Fruit fly (Drosophila melanogaster): ENCODE results near the gene CG14218.

CG14218 gene

DNA sequence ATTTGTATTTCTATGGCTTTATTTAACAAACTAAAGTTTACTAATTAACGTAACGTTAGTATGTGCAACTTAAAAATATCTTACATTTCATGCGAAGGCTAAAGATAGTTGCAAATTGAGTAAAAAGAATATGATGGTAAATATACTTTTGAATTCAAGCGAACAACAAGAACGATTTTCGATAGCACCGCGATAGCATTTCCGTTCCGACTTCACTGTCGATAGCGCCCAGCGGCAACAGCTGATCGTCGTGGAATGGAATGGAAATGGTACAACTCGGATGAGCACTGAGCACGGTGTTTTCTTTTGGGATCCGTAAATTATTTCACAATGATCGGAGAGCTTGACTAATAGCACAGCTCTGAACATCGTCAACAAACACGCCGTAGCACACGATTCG lies 31.7 kb upstream of the CG14218 start (continued):
- TF ChIP-seq Sin3A (optimal IDR thresholded peaks at IDR 0.05) (no peak), CG7271 (tag; optimal IDR thresholded peaks at IDR 0.05) (peak; percentile 76), wek (GFP tag; optimal IDR thresholded peaks at IDR 0.05) (peak; percentile 79), ac (GFP tag; optimal IDR thresholded peaks at IDR 0.05) (no peak), ato (GFP tag; IDR thresholded peaks at IDR 0.05; ENCODE audit: partially characterized antibody) (0 out of 2 replicates have a peak, but pooled peaks have one; percentile 38), sob (GFP tag; IDR thresholded peaks at IDR 0.05) (peak; percentile 43; the same call in 1 of the 2 replicates), gsb (GFP tag; IDR thresholded peaks at IDR 0.05) (0 out of 2 replicates have a peak, but pooled peaks have one; percentile 9), Fer1 (GFP tag; optimal IDR thresholded peaks at IDR 0.05) (peak; percentile 84), CG6683 (GFP tag; optimal IDR thresholded peaks at IDR 0.05) (peak; percentile 60), CG14860 (GFP tag; IDR thresholded peaks at IDR 0.05; ENCODE audit: partially characterized antibody) (0 out of 3 replicates have a peak, but pooled peaks have one; percentile 7), CG15479 (GFP tag; optimal IDR thresholded peaks at IDR 0.05) (no peak), CG14667 (GFP tag; IDR thresholded peaks at IDR 0.05) (no peak), CG10543 (GFP tag; optimal IDR thresholded peaks at IDR 0.05) (peak; percentile 68), gt (GFP tag; IDR thresholded peaks at IDR 0.05) (no peak), gcm (GFP tag; optimal IDR thresholded peaks at IDR 0.05) (peak; percentile 69), dpn (GFP tag; optimal IDR thresholded peaks at IDR 0.05) (peak in 1 of 2 experiments; percentile 43), so (GFP tag; IDR thresholded peaks at IDR 0.05) (peak; percentile 51; the same call in 1 of the 3 replicates), CG15601 (tag; optimal IDR thresholded peaks at IDR 0.05) (peak; percentile 40), CG14014 (GFP tag; IDR thresholded peaks at IDR 0.05) (peak; percentile 14; the same call in 1 of the 2 replicates), CG17385 (GFP tag; optimal IDR thresholded peaks at IDR 0.05) (peak; percentile 73), CG7745 (tag; optimal IDR thresholded peaks at IDR 0.05) (no peak), nmo (GFP tag; optimal IDR thresholded peaks at IDR 0.05) (peak; percentile 23), Hr3 (GFP tag; optimal IDR thresholded peaks at IDR 0.05) (no peak), CG30431 (GFP tag; optimal IDR thresholded peaks at IDR 0.05) (no peak), CG9797 (GFP tag; optimal IDR thresholded peaks at IDR 0.05) (peak; percentile 34), CG1603 (tag; optimal IDR thresholded peaks at IDR 0.05) (peak; percentile 81), CG34376 (GFP tag; optimal IDR thresholded peaks at IDR 0.05) (peak; percentile 90), Mes4 (GFP tag; optimal IDR thresholded peaks at IDR 0.05) (peak; percentile 61), CG1233 (GFP tag; optimal IDR thresholded peaks at IDR 0.05) (peak; percentile 71), Nf-YC (tag; optimal IDR thresholded peaks at IDR 0.05) (peak; percentile 55), fd64A (GFP tag; optimal IDR thresholded peaks at IDR 0.05) (peak; percentile 53), pfk (GFP tag; optimal IDR thresholded peaks at IDR 0.05) (peak; percentile 97), CG17829 (tag; optimal IDR thresholded peaks at IDR 0.05) (peak; percentile 44), CG3407 (GFP tag; optimal IDR thresholded peaks at IDR 0.05) (peak; percentile 49), Opbp (GFP tag; IDR thresholded peaks at IDR 0.05; ENCODE audit: partially characterized antibody) (peak; percentile 17; the same call in 1 of the 3 replicates), bcd (GFP tag; optimal IDR thresholded peaks at IDR 0.05) (peak; percentile 39), CG3281 (GFP tag; optimal IDR thresholded peaks at IDR 0.05) (peak; percentile 78), CG6765 (GFP tag; optimal IDR thresholded peaks at IDR 0.05) (peak; percentile 83), CG10979 (tag; optimal IDR thresholded peaks at IDR 0.05) (peak; percentile 45), Neu2 (GFP tag; optimal IDR thresholded peaks at IDR 0.05; ENCODE audit: borderline replicate concordance) (no peak), grau (tag; optimal IDR thresholded peaks at IDR 0.05) (peak; percentile 44), trh (GFP tag; optimal IDR thresholded peaks at IDR 0.05) (no peak), trem (tag; optimal IDR thresholded peaks at IDR 0.05) (peak; percentile 36), CG10147 (GFP tag; optimal IDR thresholded peaks at IDR 0.05) (peak; percentile 58), CG5180 (GFP tag; optimal IDR thresholded peaks at IDR 0.05) (no peak), Xbp1 (GFP tag; optimal IDR thresholded peaks at IDR 0.05) (peak; percentile 5), CG34224 (GFP tag; IDR thresholded peaks at IDR 0.05; ENCODE audit: partially characterized antibody) (peak; percentile 55; the same call in 2 of the 3 replicates), odd (GFP tag; optimal IDR thresholded peaks at IDR 0.05) (peak; percentile 70), scrt (GFP tag; optimal IDR thresholded peaks at IDR 0.05) (peak; percentile 70)

All from whole organism, embryonic.